Fruit fly (Drosophila melanogaster) ovary, adult (tissue): Measurements from ENCODE around the gene DnaJ-H.

ENCODE experiments used
- CG17801 ChIP-seq: fragments of 200-800 bp; optimal IDR thresholded peaks from 2 replicates; lab custom pipeline; 2019; ENCODE audit warnings: missing biosample characterization, mild to moderate bottlenecking, missing genetic modification characterization, moderate library complexity; ENCODE audit not compliant: partially characterized antibody

DnaJ-H gene

dm6 chr2L:13135929-13136328, 29.9 kb downstream of the DnaJ-H start:
- TF ChIP-seq CG17801 (GFP tag; lab: Kevin White, UChicago) = no peak

dm6 chr2L:13130291-13130690, 35.6 kb downstream of the DnaJ-H start, which contains the start of gene CG5122:
TSS of gene CG5122 (plus strand) at chr2L:13130591.
- no peak for TF ChIP-seq CG17801 (GFP tag; lab: Kevin White, UChicago)

dm6 chr2L:13122526-13122925, 43.3 kb downstream of the DnaJ-H start:
- no peak for TF ChIP-seq CG17801 (GFP tag; lab: Kevin White, UChicago)

- no peak for TF ChIP-seq CG17801 (GFP tag; lab: Kevin White, UChicago)
These were observed 46.8 kb downstream of the DnaJ-H start, which contains the start of the genes CG44198 and CG43050 for dm6 chr2L:13119034-13119433. TSS of gene CG44198 (minus strand) at chr2L:13119134. TSS of gene CG43050 (plus strand) at chr2L:13119294.

dm6 chr2L:13116738-13117137, 49.1 kb downstream of the DnaJ-H start:
- no peak for TF ChIP-seq CG17801 (GFP tag; lab: Kevin White, UChicago)

dm6 chr2L:13113580-13113979, 52.3 kb downstream of the DnaJ-H start:
- no peak for TF ChIP-seq CG17801 (GFP tag; lab: Kevin White, UChicago)
